Fruit fly (Drosophila melanogaster) ovary, adult (tissue): ENCODE data around the gene Sodq.

Experiments used
- CG17801 ChIP-seq: fragments of 200-800 bp; optimal IDR thresholded peaks from 2 replicates; lab custom pipeline; 2019; ENCODE audit warnings: missing biosample characterization, mild to moderate bottlenecking, missing genetic modification characterization, moderate library complexity; ENCODE audit not compliant: partially characterized antibody

Gene Sodq

dm6 chr3R:25885136-25885535, 10.5 kb upstream of the Sodq start:
- no peak for TF ChIP-seq CG17801

DNA sequence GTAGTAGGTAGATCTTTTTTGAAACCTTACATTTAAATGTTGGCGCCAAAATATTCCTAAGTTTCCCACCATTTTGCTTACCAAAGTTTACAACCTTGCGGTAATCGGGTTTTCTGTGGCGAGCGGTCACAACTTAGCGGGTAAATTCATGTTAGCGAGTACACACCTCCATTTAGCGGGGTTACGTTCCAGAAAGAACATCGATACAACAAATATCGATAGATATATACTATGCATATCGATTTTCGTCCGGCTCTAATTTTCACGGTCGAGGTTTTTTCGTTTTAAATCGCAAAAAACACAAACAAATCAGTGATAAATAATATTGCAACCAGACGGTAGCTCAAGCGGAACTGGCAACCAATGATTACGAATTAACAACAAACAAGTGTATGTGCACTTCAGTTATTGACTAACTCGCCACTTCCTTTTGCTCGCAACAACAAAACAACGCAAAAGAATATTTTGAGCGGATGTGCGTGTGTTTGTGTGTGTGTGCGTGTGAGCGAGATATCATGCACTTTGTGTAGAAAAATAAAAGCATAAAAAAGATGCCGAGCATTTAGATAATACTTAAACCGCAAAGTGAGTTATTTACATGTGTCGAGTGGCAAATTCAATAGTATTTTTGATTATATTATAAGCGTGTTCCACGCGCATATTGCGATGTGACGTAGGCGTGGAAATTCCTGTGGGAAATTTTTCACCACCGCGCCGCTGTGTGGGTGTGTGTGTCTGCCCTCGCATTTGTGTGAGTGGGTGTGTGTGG, 7.1 kb upstream of the Sodq start, which contains the start of gene Lnk:
Gene Lnk, plus strand, starts transcription at position 236 of the 769 bp plus-strand sequence.
- TF ChIP-seq CG17801, result peak; percentile 62

DNA sequence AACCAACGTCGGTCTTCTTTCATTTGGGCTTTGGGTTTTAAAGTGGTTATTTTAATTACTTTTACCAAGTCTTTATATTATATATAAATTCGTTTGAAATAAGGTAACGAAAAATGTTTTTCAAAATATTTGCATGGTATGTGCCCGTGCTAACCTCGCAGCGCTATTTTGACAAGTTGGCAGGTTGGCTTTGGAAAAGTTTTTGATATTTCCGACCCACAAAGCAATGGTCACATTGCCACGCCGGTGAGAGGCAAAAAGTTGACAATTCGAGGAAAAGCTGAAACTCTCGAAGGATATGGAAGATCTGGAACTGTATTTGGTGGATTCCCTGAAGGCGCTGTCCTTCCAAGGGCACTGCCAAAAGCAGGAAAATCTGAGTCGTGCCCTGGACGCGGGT, 2.4 kb upstream of the Sodq start, which contains the start of gene CG5913:
Gene CG5913, plus strand, starts transcription at position 224 of the 400 bp plus-strand sequence.
- TF ChIP-seq CG17801, result peak; percentile 25

- TF ChIP-seq CG17801, result no peak
These were observed 1.6 kb downstream of the Sodq start, which contains the start of gene Mco3 for dm6 chr3R:25897176-25897575. TSS of gene Mco3 (plus strand) at chr3R:25897476.

- no peak for TF ChIP-seq CG17801
These were observed 4.1 kb downstream of the Sodq start, which contains the start of gene CG31091 for dm6 chr3R:25899690-25900089. TSS of gene CG31091 (plus strand) at chr3R:25899903.

DNA sequence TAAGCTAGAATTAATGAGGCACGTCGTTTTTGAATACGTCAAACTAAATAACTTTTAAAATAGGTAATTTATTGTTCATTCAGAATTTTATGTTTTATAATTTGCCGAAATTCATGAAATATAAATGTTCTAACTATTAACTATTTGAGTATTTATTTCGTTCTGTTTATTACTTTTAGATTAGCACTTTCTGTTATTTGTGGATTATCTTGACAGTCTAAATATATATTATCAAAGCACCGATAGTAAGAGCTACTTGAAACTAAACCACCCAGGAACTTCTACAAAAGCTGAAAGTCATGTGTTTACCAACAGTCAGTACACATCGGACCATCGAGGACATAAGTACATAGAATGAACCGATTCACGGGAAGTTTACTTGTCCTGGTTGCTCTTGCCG, 6.7 kb downstream of the Sodq start, which contains the start of gene CG31089:
Gene CG31089, plus strand, starts transcription at position 301 of the 400 bp plus-strand sequence.
- TF ChIP-seq CG17801, result no peak

DNA sequence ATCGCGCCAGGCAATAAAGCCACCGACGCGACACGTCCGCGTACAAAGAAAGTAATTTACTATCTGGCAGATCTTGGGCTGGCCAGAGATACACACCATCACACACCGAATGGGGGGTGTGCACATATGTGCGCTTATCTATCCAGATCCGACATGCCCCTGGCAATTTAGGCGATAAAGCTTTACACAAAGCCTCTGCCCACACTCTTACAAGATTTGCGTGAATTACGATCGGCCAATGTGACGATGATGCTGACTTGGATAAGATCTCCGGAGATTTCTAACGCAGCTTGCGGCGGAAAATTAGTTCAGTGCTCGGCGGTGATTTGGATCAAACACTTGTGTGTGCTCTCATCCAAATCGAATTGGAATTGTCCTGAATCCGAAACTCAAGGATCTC, 11.1 kb downstream of the Sodq start, which contains the start of gene kumpel:
Gene kumpel, plus strand, starts transcription at position 301 of the 400 bp plus-strand sequence.
- no peak for TF ChIP-seq CG17801

DNA sequence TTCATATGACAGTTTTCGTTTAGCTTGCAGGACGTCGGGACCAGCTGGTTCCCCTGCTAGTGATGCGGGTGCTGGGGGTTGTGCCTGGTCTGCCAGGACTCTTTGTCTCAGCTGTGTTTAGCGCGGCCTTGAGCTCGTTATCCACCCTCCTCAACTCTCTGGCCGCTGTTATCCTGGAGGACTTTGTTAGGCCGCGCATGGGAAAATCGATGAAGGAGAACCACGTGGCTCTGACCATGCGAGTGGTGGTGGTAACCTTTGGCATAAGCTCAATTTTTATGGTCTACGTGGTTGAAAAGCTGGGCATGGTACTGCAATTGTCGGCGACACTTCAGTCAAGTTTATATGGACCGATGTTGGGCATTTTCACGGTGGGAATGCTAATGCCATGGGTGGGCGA, 24.3 kb downstream of the Sodq start:
- no peak for TF ChIP-seq CG17801

DNA sequence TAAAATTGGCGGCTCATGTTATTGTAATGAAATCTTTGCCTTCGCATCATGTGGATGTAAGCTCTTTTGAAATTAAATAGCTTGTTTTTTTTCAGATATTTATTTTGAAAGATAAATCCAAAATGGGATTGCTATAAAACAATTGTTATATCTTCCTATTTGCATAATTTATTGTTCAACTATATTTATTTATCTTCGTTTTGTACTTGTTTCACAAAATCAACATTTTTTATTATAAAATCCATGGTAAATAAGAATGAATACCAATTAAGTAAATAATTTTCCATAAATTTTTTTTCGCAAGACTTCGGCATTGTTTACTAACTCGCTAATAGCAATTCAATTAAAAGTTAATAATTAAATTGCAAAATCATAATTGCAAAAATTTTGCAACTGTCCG, 26.9 kb downstream of the Sodq start, which contains the start of gene CG14546:
Gene CG14546, minus strand, starts transcription at position 101 of the 400 bp plus-strand sequence.
- no peak for TF ChIP-seq CG17801

- TF ChIP-seq CG17801, result no peak
These were observed 45.7 kb downstream of the Sodq start for dm6 chr3R:25941310-25941709.
